Worm (Caenorhabditis elegans) whole organism, midembryonic: ENCODE data around the gene ZK632.11.
A peak's percentile ranks its signal among the peaks of the same experiment; 100 is the strongest.

Source experiments
- T22C8.4 ChIP-seq: fragments of 200-800 bp; sonication (Bioruptor generic); IDR thresholded peaks from 2 replicates; pipeline ENCODE4 v1.3.6; 2022; ENCODE audit warnings: missing genetic modification characterization, missing compliant biosample characterization
- cog-1 ChIP-seq: sonication (generic microtip); optimal IDR thresholded peaks from 2 replicates; lab custom pipeline; 2016; ENCODE audit warnings: missing genetic modification characterization, missing compliant biosample characterization
- flt-1 ChIP-seq: fragments of 200-800 bp; sonication (Bioruptor generic); IDR thresholded peaks from 2 replicates; pipeline ENCODE4 v1.3.6; 2022; ENCODE audit warnings: missing genetic modification characterization, missing compliant biosample characterization
- klf-2 ChIP-seq: fragments of 200-800 bp; sonication (Bioruptor generic); conservative IDR thresholded peaks from 2 replicates; pipeline ENCODE4 v1.3.6; 2022; ENCODE audit warnings: missing genetic modification reagents, missing genetic modification characterization, missing compliant biosample characterization
- med-1 ChIP-seq: sonication (generic microtip); optimal IDR thresholded peaks from 2 replicates; lab custom pipeline; 2017; ENCODE audit warnings: missing genetic modification characterization, mild to moderate bottlenecking, missing compliant biosample characterization, antibody characterized with exemption, missing genetic modification reagents; ENCODE audit not compliant: insufficient read depth
- ref-1 ChIP-seq: fragments of 200-800 bp; sonication (Bioruptor generic); conservative IDR thresholded peaks from 2 replicates; pipeline ENCODE4 v1.3.6; 2022; ENCODE audit warnings: missing genetic modification reagents, missing genetic modification characterization, missing compliant biosample characterization
- tab-1 ChIP-seq: fragments of 200-800 bp; sonication (Bioruptor generic); IDR thresholded peaks from 2 replicates; pipeline ENCODE4 v1.3.6; 2022; ENCODE audit warnings: missing genetic modification characterization, missing compliant biosample characterization
- ztf-23 ChIP-seq: fragments of 200-800 bp; sonication (Bioruptor generic); IDR thresholded peaks from 2 replicates; pipeline ENCODE4 v1.3.6; 2022; ENCODE audit warnings: missing genetic modification reagents, missing genetic modification characterization, missing compliant biosample characterization
- ztf-29 ChIP-seq: fragments of 200-800 bp; sonication (Bioruptor generic); IDR thresholded peaks from 2 replicates; pipeline ENCODE4 v1.3.6; 2022; ENCODE audit warnings: missing genetic modification reagents, missing genetic modification characterization, missing compliant biosample characterization

Gene ZK632.11

DNA sequence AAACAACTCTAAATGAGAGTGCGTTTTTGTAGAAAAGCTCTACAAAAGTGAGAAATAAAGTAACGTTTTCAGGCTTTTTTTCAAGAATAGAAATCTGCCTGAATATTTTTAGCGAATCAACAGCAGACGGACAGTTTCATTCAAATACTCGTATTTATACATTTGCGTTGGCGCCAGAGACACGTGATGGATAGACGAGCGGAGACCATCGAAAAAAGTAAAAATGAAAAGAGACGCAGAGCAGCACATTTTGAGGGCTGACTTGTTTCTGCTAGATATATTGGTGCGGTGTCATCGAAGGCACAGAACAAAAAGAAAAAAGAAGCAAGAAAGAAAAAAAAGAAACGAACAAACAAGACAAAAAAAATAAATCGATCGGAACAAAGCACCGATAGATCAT is 1.7 kb upstream of the ZK632.11 start:
- TF ChIP-seq T22C8.4 (GFP tag; lab: Robert Waterston, UW) (no peak), klf-2 (GFP tag; lab: Robert Waterston, UW) (no peak), med-1 (GFP tag; lab: Kevin White, UChicago) (no peak), ztf-29 (GFP tag; lab: Robert Waterston, UW) (no peak), tab-1 (GFP tag; lab: Robert Waterston, UW) (no peak), cog-1 (tag; lab: Kevin White, UChicago) (no peak), ref-1 (GFP tag; lab: Robert Waterston, UW) (no peak), ztf-23 (no peak), flt-1 (GFP tag; lab: Robert Waterston, UW) (no peak)

- TF ChIP-seq ref-1 (GFP tag; lab: Robert Waterston, UW) (no peak), klf-2 (GFP tag; lab: Robert Waterston, UW) (no peak), tab-1 (GFP tag; lab: Robert Waterston, UW) (no peak)
Observed at ce11 chrIII:9830502-9830901, 2.8 kb downstream of the ZK632.11 start, which contains the start of gene ZK632.12. TSS of gene ZK632.12 (plus strand) at chrIII:9830802.

DNA sequence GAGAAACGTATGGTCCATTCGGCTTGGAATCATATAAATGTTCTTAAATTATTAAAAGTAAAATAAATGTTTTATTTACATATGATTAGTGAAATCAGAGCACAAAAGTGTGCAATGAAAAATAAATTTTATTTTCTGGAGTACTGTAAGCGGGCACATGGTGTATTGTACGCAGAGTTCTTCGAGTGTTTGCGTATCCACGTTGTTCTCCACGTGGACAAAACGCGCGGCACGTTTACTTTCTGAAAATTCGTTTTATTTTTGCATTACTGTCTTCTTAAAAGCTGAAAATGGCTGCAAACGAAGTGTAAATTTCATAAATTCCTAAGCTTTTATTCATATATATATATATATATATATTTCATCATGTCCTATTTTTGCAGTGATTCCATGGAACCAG is 4.9 kb downstream of the ZK632.11 start:
- TF ChIP-seq med-1 (GFP tag; lab: Kevin White, UChicago) (no peak), klf-2 (GFP tag; lab: Robert Waterston, UW) (no peak), ztf-29 (GFP tag; lab: Robert Waterston, UW) (no peak), flt-1 (GFP tag; lab: Robert Waterston, UW) (no peak), cog-1 (tag; lab: Kevin White, UChicago) (no peak), T22C8.4 (GFP tag; lab: Robert Waterston, UW) (no peak), tab-1 (GFP tag; lab: Robert Waterston, UW) (no peak), ref-1 (GFP tag; lab: Robert Waterston, UW) (no peak), ztf-23 (no peak)

DNA sequence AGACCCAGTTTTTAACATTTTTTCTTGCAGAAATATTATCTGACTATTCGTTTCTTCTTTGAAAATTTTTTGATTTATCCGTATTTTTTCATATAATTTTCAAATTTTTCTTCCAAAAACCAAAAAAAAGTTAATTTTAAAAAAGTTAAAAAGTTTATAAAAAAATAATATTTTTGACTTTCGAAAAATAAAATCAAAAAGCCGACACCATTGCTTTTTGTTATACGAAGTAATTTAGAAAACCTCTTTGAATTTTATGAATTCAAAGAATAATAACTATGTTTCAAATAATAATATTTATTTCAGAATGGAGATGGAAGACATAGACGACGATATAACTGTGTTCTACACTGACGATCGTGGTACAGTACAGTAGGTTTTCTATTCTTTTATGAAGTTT is 7.2 kb downstream of the ZK632.11 start, which contains the start of gene K11H3.8:
K11H3.8 (plus strand) TSS at position 301 of the 400 bp plus-strand sequence.
- TF ChIP-seq ztf-29 (GFP tag; lab: Robert Waterston, UW): no peak
- TF ChIP-seq flt-1 (GFP tag; lab: Robert Waterston, UW): no peak
- no peak for TF ChIP-seq med-1 (GFP tag; lab: Kevin White, UChicago)
- TF ChIP-seq ref-1 (GFP tag; lab: Robert Waterston, UW): no peak
- TF ChIP-seq tab-1 (GFP tag; lab: Robert Waterston, UW): no peak
- no peak for TF ChIP-seq ztf-23
- TF ChIP-seq klf-2 (GFP tag; lab: Robert Waterston, UW): no peak
- no peak for TF ChIP-seq T22C8.4 (GFP tag; lab: Robert Waterston, UW)
- no peak for TF ChIP-seq cog-1 (tag; lab: Kevin White, UChicago)

DNA sequence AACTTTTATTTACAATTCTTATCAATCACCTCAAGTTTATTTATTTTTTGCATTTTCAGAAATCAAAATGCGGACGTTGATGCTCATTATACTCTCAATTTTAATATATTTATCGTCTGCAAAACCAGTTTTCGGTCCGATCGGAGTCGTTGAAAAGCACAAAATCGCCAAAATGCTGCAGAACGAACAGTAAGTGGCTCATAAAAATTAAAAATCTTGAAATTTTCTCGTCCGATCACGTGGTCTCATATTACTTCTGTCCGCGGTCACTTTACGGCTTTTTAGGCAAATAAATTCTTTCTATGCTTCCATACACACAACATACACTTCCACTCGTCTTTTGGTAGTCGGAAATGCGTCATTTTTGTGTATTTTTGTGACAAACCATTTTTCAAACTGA is 16.0 kb downstream of the ZK632.11 start, which contains the start of gene K11H3.5:
K11H3.5 (plus strand) TSS at position 54 of the 400 bp plus-strand sequence.
- TF ChIP-seq ztf-29 (GFP tag; lab: Robert Waterston, UW) (no peak), T22C8.4 (GFP tag; lab: Robert Waterston, UW) (no peak), flt-1 (GFP tag; lab: Robert Waterston, UW) (no peak), med-1 (GFP tag; lab: Kevin White, UChicago) (no peak), tab-1 (GFP tag; lab: Robert Waterston, UW) (no peak), cog-1 (tag; lab: Kevin White, UChicago) (no peak), ztf-23 (no peak), klf-2 (GFP tag; lab: Robert Waterston, UW) (no peak), ref-1 (GFP tag; lab: Robert Waterston, UW) (no peak)

- no peak for TF ChIP-seq klf-2 (GFP tag; lab: Robert Waterston, UW)
- TF ChIP-seq ref-1 (GFP tag; lab: Robert Waterston, UW): no peak
- TF ChIP-seq T22C8.4 (GFP tag; lab: Robert Waterston, UW): no peak
- TF ChIP-seq tab-1 (GFP tag; lab: Robert Waterston, UW): no peak
Observed at ce11 chrIII:9846093-9846492, 18.4 kb downstream of the ZK632.11 start, which contains the start of gene K11H3.2. TSS of gene K11H3.2 (plus strand) at chrIII:9846393.

ce11 chrIII:9848083-9848482 is 20.4 kb downstream of the ZK632.11 start, which contains the start of gene mrpl-36:
TSS of gene mrpl-36 (minus strand) at chrIII:9848116.
- TF ChIP-seq med-1 (GFP tag; lab: Kevin White, UChicago) (no peak), klf-2 (GFP tag; lab: Robert Waterston, UW) (no peak), tab-1 (GFP tag; lab: Robert Waterston, UW) (no peak), ztf-23 (no peak), cog-1 (tag; lab: Kevin White, UChicago) (no peak), flt-1 (GFP tag; lab: Robert Waterston, UW) (no peak)

- TF ChIP-seq tab-1 (GFP tag; lab: Robert Waterston, UW): no peak
- no peak for TF ChIP-seq T22C8.4 (GFP tag; lab: Robert Waterston, UW)
- TF ChIP-seq ztf-29 (GFP tag; lab: Robert Waterston, UW): no peak
Observed at ce11 chrIII:9848603-9849002, 20.9 kb downstream of the ZK632.11 start.

DNA sequence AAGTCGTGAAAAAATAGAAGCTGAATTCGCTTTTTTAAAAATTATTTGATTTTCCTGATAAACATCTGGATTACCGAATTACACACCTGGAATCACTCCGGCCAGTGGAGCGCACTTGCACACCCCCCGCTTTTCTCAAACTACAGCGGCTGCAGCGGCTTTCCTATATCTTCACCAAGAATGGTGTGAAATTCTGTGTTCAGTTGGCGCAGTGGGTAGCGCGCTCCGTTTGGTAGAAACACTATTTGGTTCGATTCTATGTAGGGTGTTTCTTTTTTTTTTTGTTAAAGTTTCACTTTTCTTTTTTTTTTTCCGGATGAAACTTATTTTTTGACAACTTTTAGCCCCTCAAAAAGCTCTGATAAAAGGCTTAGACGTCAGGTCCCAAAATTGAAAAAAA is 21.4 kb downstream of the ZK632.11 start:
- TF ChIP-seq ztf-23 (peak; percentile 68), ztf-29 (GFP tag; lab: Robert Waterston, UW) (peak; percentile 65), tab-1 (GFP tag; lab: Robert Waterston, UW) (peak; percentile 84), T22C8.4 (GFP tag; lab: Robert Waterston, UW) (peak; percentile 60), ref-1 (GFP tag; lab: Robert Waterston, UW) (peak; percentile 62), flt-1 (GFP tag; lab: Robert Waterston, UW) (peak; percentile 88), klf-2 (GFP tag; lab: Robert Waterston, UW) (peak; percentile 76)

DNA sequence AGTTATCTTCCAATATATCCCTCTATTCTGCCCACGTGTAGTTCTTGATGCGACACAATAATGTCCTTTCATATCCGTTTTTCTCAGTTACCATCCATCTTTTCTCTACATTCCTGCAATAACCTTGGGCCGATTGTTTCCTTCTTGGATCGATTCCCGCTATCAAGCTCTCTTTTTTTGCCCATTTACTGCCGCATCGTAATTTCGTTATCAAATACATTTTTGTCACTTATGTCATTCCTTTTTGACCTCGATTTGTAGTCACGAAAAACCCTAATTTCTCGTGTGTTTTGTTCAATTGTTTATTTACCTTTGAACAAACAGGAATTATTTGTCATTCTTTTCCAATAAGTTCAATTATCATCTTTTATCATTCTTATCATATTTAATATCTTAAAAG is 22.2 kb downstream of the ZK632.11 start:
- TF ChIP-seq ztf-29 (GFP tag; lab: Robert Waterston, UW) (no peak), flt-1 (GFP tag; lab: Robert Waterston, UW) (no peak), klf-2 (GFP tag; lab: Robert Waterston, UW) (no peak), T22C8.4 (GFP tag; lab: Robert Waterston, UW) (no peak), ztf-23 (no peak), med-1 (GFP tag; lab: Kevin White, UChicago) (no peak), tab-1 (GFP tag; lab: Robert Waterston, UW) (no peak), ref-1 (GFP tag; lab: Robert Waterston, UW) (no peak), cog-1 (tag; lab: Kevin White, UChicago) (no peak)
